Worm (Caenorhabditis elegans): Measurements from ENCODE around the gene tbc-1.

The tbc-1 gene

DNA sequence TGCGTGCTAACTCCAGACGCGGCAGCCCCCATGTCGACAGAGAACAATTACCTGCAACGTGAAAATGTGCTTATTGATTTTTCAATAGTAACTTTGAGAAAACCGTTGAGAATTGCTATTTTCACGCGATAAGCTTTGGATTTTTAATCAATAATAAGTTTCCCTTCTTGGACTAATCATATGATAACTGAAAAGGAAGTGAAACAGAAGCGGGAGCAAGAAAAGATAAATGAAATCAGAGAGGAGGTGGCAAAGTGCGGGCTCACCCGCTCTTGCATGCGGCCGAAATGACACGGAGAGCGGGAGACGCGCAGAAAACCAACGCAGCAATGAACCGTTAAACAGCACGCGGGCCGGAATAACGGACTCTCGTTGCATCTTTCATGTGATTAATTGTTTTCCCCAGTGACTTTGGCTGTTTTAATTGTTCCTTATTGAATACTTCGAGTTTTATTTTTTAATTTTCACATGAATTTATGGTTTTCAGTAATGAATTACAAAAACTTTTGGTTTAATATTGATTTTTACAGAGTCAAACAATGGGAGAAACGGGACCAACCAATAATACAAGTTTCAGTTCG, at the start of gene tbc-1, which contains the start of gene flwr-1:
TSS of gene tbc-1 (plus strand) at position 531 of the 581 bp plus-strand sequence.
TSS of gene flwr-1 (minus strand) at position 51 of the 581 bp plus-strand sequence.
- TF ChIP-seq klf-2 (GFP tag; conservative IDR thresholded peaks at IDR 0.05) (no peak), med-1 (GFP tag; optimal IDR thresholded peaks at IDR 0.05; ENCODE audit: insufficient read depth) (no peak), flt-1 (GFP tag; IDR thresholded peaks at IDR 0.05) (no peak), T22C8.4 (GFP tag; IDR thresholded peaks at IDR 0.05) (0 out of 2 replicates have a peak, but pooled peaks have one; percentile 39), cog-1 (tag; optimal IDR thresholded peaks at IDR 0.05) (no peak), ref-1 (GFP tag; conservative IDR thresholded peaks at IDR 0.05) (no peak), ztf-29 (GFP tag; IDR thresholded peaks at IDR 0.05) (no peak), tab-1 (GFP tag; IDR thresholded peaks at IDR 0.05) (no peak)

DNA sequence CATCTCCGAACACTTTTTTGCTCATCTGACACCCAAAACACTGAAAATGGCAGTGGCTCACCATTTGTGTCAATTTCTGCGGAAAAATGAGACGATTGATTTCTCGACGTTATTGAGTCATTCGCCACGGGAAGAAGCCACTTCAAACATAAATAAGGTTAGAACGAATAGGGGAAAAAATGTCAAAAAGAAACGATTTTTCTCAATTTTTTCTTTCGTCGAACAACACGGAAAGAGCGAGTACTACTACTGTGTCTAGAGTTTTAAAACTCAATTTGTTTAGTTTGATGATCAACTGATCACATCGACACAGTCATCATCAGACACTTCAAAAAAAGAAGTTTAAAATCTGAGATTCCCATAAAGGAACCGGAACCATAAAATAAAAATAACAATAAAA, 49.7 kb upstream of the tbc-1 start:
- TF ChIP-seq T22C8.4 (GFP tag; IDR thresholded peaks at IDR 0.05) (no peak), klf-2 (GFP tag; conservative IDR thresholded peaks at IDR 0.05) (no peak)

DNA sequence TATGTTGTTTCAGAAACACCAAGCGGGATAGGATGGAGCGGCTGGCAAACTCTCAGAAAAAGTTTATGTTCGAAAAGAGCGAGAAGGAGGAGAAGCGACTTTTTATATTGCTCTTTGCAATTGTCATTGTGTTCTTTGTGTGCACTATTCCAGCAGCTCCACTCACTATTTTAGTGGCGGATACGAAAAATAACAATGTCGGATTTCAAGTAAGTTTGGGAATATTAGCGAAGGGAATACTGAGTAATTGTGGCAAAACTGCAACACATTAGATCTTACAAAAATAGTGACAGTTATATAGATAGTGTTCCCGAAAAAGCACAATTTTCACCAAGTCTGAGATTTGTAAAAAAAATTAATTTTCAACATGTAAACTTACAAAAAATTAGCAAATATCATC, 47.8 kb upstream of the tbc-1 start:
- TF ChIP-seq ref-1 (GFP tag; conservative IDR thresholded peaks at IDR 0.05): no peak
- TF ChIP-seq tab-1 (GFP tag; IDR thresholded peaks at IDR 0.05): no peak
- TF ChIP-seq ztf-29 (GFP tag; IDR thresholded peaks at IDR 0.05): no peak
- TF ChIP-seq ztf-23 (GFP tag; IDR thresholded peaks at IDR 0.05): no peak
- TF ChIP-seq flt-1 (GFP tag; IDR thresholded peaks at IDR 0.05): no peak
- TF ChIP-seq med-1 (GFP tag; optimal IDR thresholded peaks at IDR 0.05; ENCODE audit: insufficient read depth): no peak
- no peak for TF ChIP-seq klf-2 (GFP tag; conservative IDR thresholded peaks at IDR 0.05)
- no peak for TF ChIP-seq T22C8.4 (GFP tag; IDR thresholded peaks at IDR 0.05)
- TF ChIP-seq cog-1 (tag; optimal IDR thresholded peaks at IDR 0.05): no peak

DNA sequence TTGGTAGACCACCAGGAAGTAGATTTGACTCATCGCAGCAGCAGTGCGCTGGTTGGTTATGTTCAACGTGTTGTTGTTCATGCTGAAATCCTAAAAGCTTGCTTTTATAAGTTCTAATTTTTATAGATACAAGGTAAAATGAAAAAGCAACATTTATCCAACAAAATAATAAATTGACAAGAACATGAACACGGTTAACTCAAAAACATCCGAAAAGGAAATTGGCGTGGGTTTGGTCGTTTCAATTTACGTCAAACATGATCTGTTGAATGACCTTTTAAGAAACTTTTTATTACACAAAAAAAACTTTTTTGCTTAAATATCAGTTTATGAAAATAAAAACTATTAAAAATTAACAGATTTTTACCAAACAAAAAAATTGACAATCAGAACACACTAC, 41.7 kb upstream of the tbc-1 start, which contains the start of gene ntr-2:
TSS of gene ntr-2 (minus strand) at position 101 of the 400 bp plus-strand sequence.
- TF ChIP-seq T22C8.4 (GFP tag; IDR thresholded peaks at IDR 0.05) (no peak), klf-2 (GFP tag; conservative IDR thresholded peaks at IDR 0.05) (no peak), tab-1 (GFP tag; IDR thresholded peaks at IDR 0.05) (no peak), cog-1 (tag; optimal IDR thresholded peaks at IDR 0.05) (no peak)

DNA sequence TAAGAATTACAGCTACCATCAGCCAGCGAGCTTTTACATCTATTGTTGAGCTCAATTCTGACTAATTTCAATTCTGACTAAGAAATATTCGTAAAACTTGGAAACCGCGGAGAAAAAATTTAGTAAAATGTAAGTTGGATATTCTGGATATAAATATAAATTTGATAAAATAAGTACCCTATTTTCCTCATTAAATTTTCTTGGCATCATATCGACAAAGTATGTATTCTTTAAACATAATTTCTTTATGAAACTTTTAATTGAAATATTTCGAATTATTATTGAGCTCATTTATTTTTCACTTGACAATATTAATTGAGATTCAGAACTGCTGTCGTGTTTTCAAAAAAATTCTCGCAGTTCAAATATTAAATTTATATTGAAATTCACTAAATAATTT, 41.0 kb upstream of the tbc-1 start:
- TF ChIP-seq cog-1 (tag; optimal IDR thresholded peaks at IDR 0.05) (no peak), tab-1 (GFP tag; IDR thresholded peaks at IDR 0.05) (no peak), klf-2 (GFP tag; conservative IDR thresholded peaks at IDR 0.05) (no peak), ztf-23 (GFP tag; IDR thresholded peaks at IDR 0.05) (no peak), ztf-29 (GFP tag; IDR thresholded peaks at IDR 0.05) (no peak), ref-1 (GFP tag; conservative IDR thresholded peaks at IDR 0.05) (no peak), med-1 (GFP tag; optimal IDR thresholded peaks at IDR 0.05; ENCODE audit: insufficient read depth) (no peak), T22C8.4 (GFP tag; IDR thresholded peaks at IDR 0.05) (no peak), flt-1 (GFP tag; IDR thresholded peaks at IDR 0.05) (no peak)

DNA sequence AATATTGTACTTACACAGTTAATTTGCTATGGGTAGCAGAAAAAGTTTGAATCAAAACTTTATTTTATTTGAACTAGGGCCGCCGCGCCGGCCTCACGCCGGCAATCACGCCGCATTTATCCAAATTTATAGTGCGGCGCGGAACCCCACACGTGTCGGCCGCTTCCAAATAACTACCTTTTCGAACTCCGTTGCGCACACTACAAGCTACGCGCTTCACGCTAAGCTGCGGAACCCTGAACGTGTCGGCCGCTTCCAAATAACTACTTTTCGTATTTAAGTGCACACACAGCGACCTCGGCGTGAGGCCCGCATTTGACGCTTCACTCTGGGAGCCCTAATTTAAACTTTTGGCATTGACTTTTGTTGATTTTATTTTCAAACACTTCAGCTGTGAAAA, 39.1 kb upstream of the tbc-1 start:
- TF ChIP-seq med-1 (GFP tag; optimal IDR thresholded peaks at IDR 0.05; ENCODE audit: insufficient read depth) (no peak), tab-1 (GFP tag; IDR thresholded peaks at IDR 0.05) (no peak), klf-2 (GFP tag; conservative IDR thresholded peaks at IDR 0.05) (no peak), T22C8.4 (GFP tag; IDR thresholded peaks at IDR 0.05) (no peak), cog-1 (tag; optimal IDR thresholded peaks at IDR 0.05) (no peak), flt-1 (GFP tag; IDR thresholded peaks at IDR 0.05) (no peak), ref-1 (GFP tag; conservative IDR thresholded peaks at IDR 0.05) (no peak), ztf-29 (GFP tag; IDR thresholded peaks at IDR 0.05) (no peak), ztf-23 (GFP tag; IDR thresholded peaks at IDR 0.05) (no peak)

DNA sequence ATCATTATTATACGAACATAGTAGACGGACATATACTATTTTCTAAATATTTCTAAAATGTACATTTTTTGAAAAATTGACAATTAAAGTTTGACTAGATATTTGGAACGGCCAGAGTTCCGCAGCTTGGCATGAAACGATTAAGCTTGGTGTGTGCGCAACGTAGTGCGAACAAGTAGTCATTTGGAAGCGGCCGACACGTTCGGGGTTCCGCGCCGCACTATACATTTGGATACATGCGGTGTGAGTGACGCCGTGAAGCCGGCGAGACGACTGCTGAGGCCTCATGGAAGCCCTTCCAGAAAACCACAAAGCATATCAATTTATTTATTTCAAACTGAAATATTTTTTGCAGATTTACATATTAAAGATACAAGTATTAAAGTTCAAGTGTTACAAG, 32.4 kb upstream of the tbc-1 start:
- no peak for TF ChIP-seq cog-1 (tag; optimal IDR thresholded peaks at IDR 0.05)
- no peak for TF ChIP-seq ref-1 (GFP tag; conservative IDR thresholded peaks at IDR 0.05)
- no peak for TF ChIP-seq med-1 (GFP tag; optimal IDR thresholded peaks at IDR 0.05; ENCODE audit: insufficient read depth)
- TF ChIP-seq klf-2 (GFP tag; conservative IDR thresholded peaks at IDR 0.05): no peak
- TF ChIP-seq ztf-29 (GFP tag; IDR thresholded peaks at IDR 0.05): no peak
- TF ChIP-seq flt-1 (GFP tag; IDR thresholded peaks at IDR 0.05): no peak
- TF ChIP-seq T22C8.4 (GFP tag; IDR thresholded peaks at IDR 0.05): no peak
- no peak for TF ChIP-seq ztf-23 (GFP tag; IDR thresholded peaks at IDR 0.05)
- TF ChIP-seq tab-1 (GFP tag; IDR thresholded peaks at IDR 0.05): no peak

DNA sequence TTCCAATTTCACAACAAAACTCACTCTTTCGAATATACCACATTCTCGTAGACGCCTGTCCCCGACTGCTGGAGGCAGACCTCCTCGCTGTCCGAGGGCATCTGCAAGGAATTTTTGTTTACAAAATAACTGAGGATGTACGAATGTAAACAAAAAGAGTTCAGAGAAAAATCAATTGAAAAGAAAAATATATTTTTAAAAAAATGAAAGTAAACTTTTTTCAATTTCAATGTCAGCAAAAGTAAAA, 24.4 kb upstream of the tbc-1 start, which contains the start of gene mrp-5:
TSS of gene mrp-5 (minus strand) at position 101 of the 247 bp plus-strand sequence.
- TF ChIP-seq flt-1 (GFP tag; IDR thresholded peaks at IDR 0.05) (no peak), cog-1 (tag; optimal IDR thresholded peaks at IDR 0.05) (no peak), tab-1 (GFP tag; IDR thresholded peaks at IDR 0.05) (no peak), T22C8.4 (GFP tag; IDR thresholded peaks at IDR 0.05) (no peak), ref-1 (GFP tag; conservative IDR thresholded peaks at IDR 0.05) (no peak), ztf-23 (GFP tag; IDR thresholded peaks at IDR 0.05) (no peak), klf-2 (GFP tag; conservative IDR thresholded peaks at IDR 0.05) (no peak), med-1 (GFP tag; optimal IDR thresholded peaks at IDR 0.05; ENCODE audit: insufficient read depth) (no peak), ztf-29 (GFP tag; IDR thresholded peaks at IDR 0.05) (no peak)

DNA sequence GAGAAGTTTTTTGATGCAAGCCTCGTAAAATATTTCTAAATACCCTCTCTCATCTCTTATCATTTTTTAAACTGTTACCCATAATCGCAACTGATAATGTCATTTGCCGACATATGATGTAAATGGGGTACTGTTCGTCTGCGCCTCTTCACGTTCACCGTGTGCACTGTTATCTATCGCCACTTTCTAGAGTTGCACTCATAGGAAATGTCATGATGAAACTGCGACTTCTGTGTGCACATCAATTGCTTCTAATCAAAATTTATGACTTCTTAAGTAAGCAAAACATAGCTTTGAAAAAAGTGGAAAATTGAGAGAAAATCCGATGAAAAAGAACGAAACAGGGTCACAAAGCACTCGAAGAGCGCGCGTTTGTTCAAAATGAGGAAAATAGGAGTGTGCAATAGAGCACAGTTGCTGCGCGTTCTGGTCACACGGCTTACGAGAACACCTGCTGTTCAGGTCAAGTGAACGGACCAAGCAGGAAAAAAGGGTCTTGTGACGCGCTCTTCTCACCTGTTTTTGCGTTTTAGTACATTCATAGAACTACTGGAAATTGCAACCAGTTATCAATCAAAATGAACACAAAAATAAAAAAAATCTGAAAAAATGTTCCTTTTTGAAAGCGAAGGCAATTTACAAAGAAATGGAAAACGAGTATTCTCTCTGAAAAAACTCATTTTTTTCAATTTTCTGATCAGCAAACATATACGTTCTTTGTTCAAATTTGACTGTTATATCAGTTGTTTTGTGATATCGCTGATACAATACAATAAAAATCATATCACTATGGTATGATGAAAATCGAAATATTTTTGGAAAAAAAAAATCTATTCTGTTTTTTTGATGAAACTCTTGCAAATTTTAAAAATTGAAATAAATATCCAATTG, 23.8 kb upstream of the tbc-1 start:
- TF ChIP-seq ref-1 (GFP tag; conservative IDR thresholded peaks at IDR 0.05) (no peak), T22C8.4 (GFP tag; IDR thresholded peaks at IDR 0.05) (no peak), tab-1 (GFP tag; IDR thresholded peaks at IDR 0.05) (no peak), ztf-29 (GFP tag; IDR thresholded peaks at IDR 0.05) (0 out of 2 replicates have a peak, but pooled peaks have one; percentile 12), flt-1 (GFP tag; IDR thresholded peaks at IDR 0.05) (no peak)

DNA sequence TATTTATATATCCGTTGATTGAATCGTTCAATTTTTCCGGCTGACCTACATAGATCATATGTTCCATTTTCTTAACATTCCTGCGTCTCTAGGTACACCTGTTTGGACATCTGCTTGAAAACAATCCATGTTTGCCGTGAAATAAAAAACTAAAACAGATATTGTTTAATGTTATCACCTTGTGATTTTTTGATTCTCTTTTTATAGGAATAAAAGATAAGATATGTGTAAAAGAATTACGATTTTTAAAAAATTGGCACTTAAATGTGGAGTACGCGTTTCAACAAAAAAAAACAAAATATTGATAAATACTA, 23.2 kb upstream of the tbc-1 start:
- TF ChIP-seq ztf-29 (GFP tag; IDR thresholded peaks at IDR 0.05) (no peak), med-1 (GFP tag; optimal IDR thresholded peaks at IDR 0.05; ENCODE audit: insufficient read depth) (no peak), cog-1 (tag; optimal IDR thresholded peaks at IDR 0.05) (no peak), T22C8.4 (GFP tag; IDR thresholded peaks at IDR 0.05) (no peak), flt-1 (GFP tag; IDR thresholded peaks at IDR 0.05) (no peak), klf-2 (GFP tag; conservative IDR thresholded peaks at IDR 0.05) (no peak), ref-1 (GFP tag; conservative IDR thresholded peaks at IDR 0.05) (no peak), tab-1 (GFP tag; IDR thresholded peaks at IDR 0.05) (no peak), ztf-23 (GFP tag; IDR thresholded peaks at IDR 0.05) (no peak)
